Fruit fly (Drosophila melanogaster): Measurements from ENCODE around the gene CG17776.
A peak's percentile ranks its signal among the peaks of the same experiment; 100 is the strongest.

The CG17776 gene

DNA sequence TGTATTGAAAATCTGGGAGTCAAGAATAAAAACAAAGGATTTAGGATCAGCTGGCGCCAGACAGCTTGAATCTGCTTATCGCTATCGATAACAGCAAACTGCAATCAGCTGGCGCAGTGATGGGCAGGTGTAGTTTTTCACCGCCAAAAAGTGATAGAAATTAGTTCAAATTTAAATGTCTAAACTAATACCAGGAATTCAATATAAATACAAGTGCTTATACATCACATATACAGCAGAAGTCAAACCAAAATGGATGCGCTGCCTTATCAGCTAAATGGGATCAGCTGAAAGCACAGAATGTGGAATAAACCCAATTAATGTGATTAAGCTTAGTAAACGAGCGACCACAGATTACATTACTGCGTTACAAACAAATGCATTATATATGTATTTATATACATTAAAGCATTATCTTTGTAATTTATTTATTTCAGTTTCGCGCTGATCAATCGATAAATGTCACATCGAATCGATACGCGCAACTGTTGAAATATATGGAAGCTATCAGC is 3.7 kb upstream of the CG17776 start, which contains the start of gene pn (continued):
- TF ChIP-seq ato (GFP tag; IDR thresholded peaks at IDR 0.05; ENCODE audit: partially characterized antibody) (0 out of 2 replicates have a peak, but pooled peaks have one; percentile 27), tx (GFP tag; optimal IDR thresholded peaks at IDR 0.05) (no peak), NfI (GFP tag; optimal IDR thresholded peaks at IDR 0.05) (no peak), pho (GFP tag; optimal IDR thresholded peaks at IDR 0.05) (no peak), CG17361 (GFP tag; IDR thresholded peaks at IDR 0.05) (no peak), D (optimal IDR thresholded peaks at IDR 0.05) (no peak), D (GFP tag; optimal IDR thresholded peaks at IDR 0.05) (no peak), chif (GFP tag; optimal IDR thresholded peaks at IDR 0.05) (no peak), CG13287 (GFP tag; IDR thresholded peaks at IDR 0.05; ENCODE audit: partially characterized antibody) (peak; percentile 32; the same call in 1 of the 2 replicates), Elba2 (GFP tag; optimal IDR thresholded peaks at IDR 0.05) (no peak), Bteb2 (GFP tag; optimal IDR thresholded peaks at IDR 0.05) (no peak), CG13894 (tag; optimal IDR thresholded peaks at IDR 0.05) (no peak), nerfin-2 (GFP tag; IDR thresholded peaks at IDR 0.05; ENCODE audit: partially characterized antibody) (peak; percentile 34; the same call in 1 of the 2 replicates), CG4404 (GFP tag; IDR thresholded peaks at IDR 0.05) (no peak), CG42726 (GFP tag; IDR thresholded peaks at IDR 0.05; ENCODE audit: partially characterized antibody) (no peak), Usf (GFP tag; optimal IDR thresholded peaks at IDR 0.05) (no peak), Hsf (GFP tag; optimal IDR thresholded peaks at IDR 0.05) (no peak)

DNA sequence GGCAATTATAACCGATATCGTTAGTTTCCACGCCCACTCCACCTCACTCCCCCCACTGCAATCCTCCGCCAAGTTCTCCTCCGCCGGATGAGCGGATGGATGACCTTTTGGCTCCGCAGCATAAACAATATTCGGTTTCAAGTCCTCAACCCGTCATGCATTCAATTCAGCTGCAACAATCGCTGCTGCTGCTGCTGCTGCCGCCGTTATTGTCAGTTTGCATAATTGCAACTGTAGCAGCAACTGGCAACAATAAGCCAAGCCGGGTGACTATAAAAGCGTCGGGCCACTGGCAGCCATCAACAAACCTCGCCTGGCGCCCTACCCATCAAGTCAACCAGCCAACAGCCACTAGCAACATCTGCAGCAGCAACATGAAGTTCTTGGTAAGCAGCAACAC is 2.0 kb downstream of the CG17776 start, which contains the start of gene CG17777:
TSS of gene CG17777 (plus strand) at position 301 of the 400 bp plus-strand sequence.
- no peak for TF ChIP-seq mld (GFP tag; IDR thresholded peaks at IDR 0.05; ENCODE audit: partially characterized antibody)
- no peak for TF ChIP-seq sd (tag; optimal IDR thresholded peaks at IDR 0.05)
- TF ChIP-seq mirr (GFP tag; optimal IDR thresholded peaks at IDR 0.05), result no peak
- peak; percentile 59 for TF ChIP-seq CG8281 (tag; optimal IDR thresholded peaks at IDR 0.05)
- TF ChIP-seq aop (GFP tag; IDR thresholded peaks at IDR 0.05), result no peak

- no peak for TF ChIP-seq hth (optimal IDR thresholded peaks at IDR 0.05)
- TF ChIP-seq ranshi (GFP tag; IDR thresholded peaks at IDR 0.05), result no peak
- TF ChIP-seq CG3995 (GFP tag; optimal IDR thresholded peaks at IDR 0.05), result peak; percentile 89
Measured at dm6 chrX:2187520-2187919, 3.0 kb downstream of the CG17776 start, which contains the start of gene CG3457. Gene CG3457, plus strand, starts transcription at chrX:2187820.

DNA sequence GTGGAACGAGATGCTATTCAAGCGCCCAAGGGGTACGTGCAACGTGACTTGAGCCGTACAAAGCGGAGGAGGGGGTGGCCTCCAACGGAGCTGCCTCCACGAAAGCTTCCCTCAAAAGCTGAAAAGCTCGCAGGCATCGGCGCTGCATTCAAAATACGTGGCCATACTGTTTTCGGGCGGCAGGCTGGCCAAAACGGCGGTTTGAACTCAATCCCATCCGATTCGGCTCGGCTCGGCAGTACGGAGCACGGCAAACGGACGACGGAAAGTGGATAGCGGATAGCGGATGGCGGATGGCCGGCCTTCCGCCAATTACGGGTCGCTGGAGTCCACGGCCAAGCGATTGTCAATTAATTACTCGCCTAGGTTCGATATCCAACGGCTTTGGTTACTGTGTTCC is 4.4 kb downstream of the CG17776 start, which contains the start of gene Mct1:
TSS of gene Mct1 (plus strand) at position 301 of the 400 bp plus-strand sequence.
- no peak for TF ChIP-seq Gug (GFP tag; IDR thresholded peaks at IDR 0.05)

- TF ChIP-seq pfk (GFP tag; optimal IDR thresholded peaks at IDR 0.05) (no peak), CG3847 (GFP tag; IDR thresholded peaks at IDR 0.05) (no peak), D (optimal IDR thresholded peaks at IDR 0.05) (no peak), D (GFP tag; optimal IDR thresholded peaks at IDR 0.05) (no peak), sna (GFP tag; IDR thresholded peaks at IDR 0.05; ENCODE audit: partially characterized antibody) (no peak), Blimp-1 (GFP tag; optimal IDR thresholded peaks at IDR 0.05) (peak; percentile 8), al (GFP tag; IDR thresholded peaks at IDR 0.05) (no peak), ase (GFP tag; IDR thresholded peaks at IDR 0.05) (no peak), CG8478 (optimal IDR thresholded peaks at IDR 0.05) (no peak), CG17829 (tag; optimal IDR thresholded peaks at IDR 0.05) (no peak), CG4282 (GFP tag; optimal IDR thresholded peaks at IDR 0.05) (no peak), CG11723 (GFP tag; optimal IDR thresholded peaks at IDR 0.05) (no peak), BEAF-32 (GFP tag; optimal IDR thresholded peaks at IDR 0.05) (no peak), CG12659 (GFP tag; optimal IDR thresholded peaks at IDR 0.05) (no peak), da (GFP tag; optimal IDR thresholded peaks at IDR 0.05) (no peak), HLH3B (GFP tag; IDR thresholded peaks at IDR 0.05) (peak; percentile 12; the same call in 1 of the 2 replicates), Stat92E (GFP tag; optimal IDR thresholded peaks at IDR 0.05) (no peak), B-H1 (GFP tag; IDR thresholded peaks at IDR 0.05) (no peak), NfI (GFP tag; optimal IDR thresholded peaks at IDR 0.05) (no peak), Dbx (GFP tag; IDR thresholded peaks at IDR 0.05) (no peak), CG6813 (GFP tag; optimal IDR thresholded peaks at IDR 0.05) (peak; percentile 3)
Measured at dm6 chrX:2191896-2192295, 7.4 kb downstream of the CG17776 start.
